Fruit fly (Drosophila melanogaster): ENCODE results near the gene CG5280.

CG5280 gene

DNA sequence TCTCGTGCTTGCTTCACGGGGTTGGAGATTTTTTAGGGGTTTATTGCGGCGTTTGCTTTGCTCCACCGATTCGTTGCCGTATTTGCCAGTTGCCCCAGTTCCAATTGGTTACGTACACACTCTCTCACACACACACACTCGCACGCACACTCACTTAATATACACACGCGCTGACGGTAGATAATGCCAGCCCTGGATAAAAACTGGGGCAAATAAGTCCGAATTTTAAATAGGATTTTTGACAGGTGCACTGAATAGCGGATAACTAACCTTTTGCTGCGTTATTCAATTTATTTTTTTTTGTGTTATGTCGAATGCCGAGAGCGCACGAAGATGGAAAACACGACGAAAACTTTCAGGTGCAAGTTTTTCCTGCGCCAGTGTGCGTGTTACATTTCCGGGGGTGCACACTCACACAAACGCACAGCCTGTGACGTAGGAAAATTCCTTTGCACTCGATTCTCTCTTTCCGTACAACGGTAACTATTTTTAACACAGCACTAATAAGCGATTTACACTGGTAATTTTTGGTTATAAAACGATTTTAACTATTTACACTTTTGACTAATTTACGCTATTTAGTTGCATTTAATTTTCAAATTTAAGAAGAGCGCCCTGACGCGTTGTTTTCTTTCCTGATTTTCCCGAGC, 37.4 kb downstream of the CG5280 start (continued):
- no peak for TF ChIP-seq phol (tag; optimal IDR thresholded peaks at IDR 0.05)
- TF ChIP-seq run (tag; optimal IDR thresholded peaks at IDR 0.05): no peak
- TF ChIP-seq ro (GFP tag; IDR thresholded peaks at IDR 0.05): no peak
- no peak for TF ChIP-seq grau (tag; optimal IDR thresholded peaks at IDR 0.05)

DNA sequence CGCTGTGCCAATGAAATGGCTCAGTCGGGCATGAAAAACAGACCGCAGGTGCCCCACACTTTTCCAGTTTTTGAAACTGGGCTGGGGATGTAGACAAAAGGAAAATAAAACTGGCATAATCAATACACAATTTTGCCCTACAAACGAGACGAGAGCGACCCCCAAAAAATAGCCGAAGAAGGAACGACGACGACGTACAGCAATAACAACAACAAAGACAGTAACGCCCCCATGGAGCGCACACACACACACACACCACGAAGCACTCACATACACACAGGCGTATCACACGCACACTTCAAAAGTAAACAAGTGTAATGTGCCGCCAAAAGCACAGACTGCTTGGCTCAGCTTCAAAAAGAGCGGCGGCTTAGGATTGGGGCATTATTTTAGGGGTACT, 38.5 kb downstream of the CG5280 start:
- 0 out of 2 replicates have a peak, but pooled peaks have one; percentile 14 for TF ChIP-seq Scr (GFP tag; IDR thresholded peaks at IDR 0.05; ENCODE audit: partially characterized antibody)
- TF ChIP-seq CG32767 (GFP tag; IDR thresholded peaks at IDR 0.05): peak; percentile 52
- TF ChIP-seq NfI (GFP tag; optimal IDR thresholded peaks at IDR 0.05): no peak
- peak; percentile 57 for TF ChIP-seq CG4360 (GFP tag; IDR thresholded peaks at IDR 0.05)
- peak; percentile 62 for TF ChIP-seq abd-A (tag; optimal IDR thresholded peaks at IDR 0.05)
- peak; percentile 49 for TF ChIP-seq sug (tag; optimal IDR thresholded peaks at IDR 0.05)
- TF ChIP-seq onecut (GFP tag; IDR thresholded peaks at IDR 0.05): peak; percentile 65; the same call in 1 of the 2 replicates
- TF ChIP-seq Deaf1 (tag; optimal IDR thresholded peaks at IDR 0.05): peak; percentile 91
- peak; percentile 4 for TF ChIP-seq Nf-YC (tag; optimal IDR thresholded peaks at IDR 0.05)
- peak; percentile 69 for TF ChIP-seq Med (GFP tag)
- peak; percentile 71 for TF ChIP-seq cg (GFP tag; optimal IDR thresholded peaks at IDR 0.05)
- 0 out of 4 replicates have a peak, but pooled peaks have one; percentile 45 for TF ChIP-seq chinmo (GFP tag; IDR thresholded peaks at IDR 0.05; ENCODE audit: partially characterized antibody)
- no peak for TF ChIP-seq CG13894 (tag; optimal IDR thresholded peaks at IDR 0.05)
- TF ChIP-seq CG15073 (GFP tag; optimal IDR thresholded peaks at IDR 0.05): no peak
- TF ChIP-seq Hey (tag; optimal IDR thresholded peaks at IDR 0.05): peak; percentile 24

DNA sequence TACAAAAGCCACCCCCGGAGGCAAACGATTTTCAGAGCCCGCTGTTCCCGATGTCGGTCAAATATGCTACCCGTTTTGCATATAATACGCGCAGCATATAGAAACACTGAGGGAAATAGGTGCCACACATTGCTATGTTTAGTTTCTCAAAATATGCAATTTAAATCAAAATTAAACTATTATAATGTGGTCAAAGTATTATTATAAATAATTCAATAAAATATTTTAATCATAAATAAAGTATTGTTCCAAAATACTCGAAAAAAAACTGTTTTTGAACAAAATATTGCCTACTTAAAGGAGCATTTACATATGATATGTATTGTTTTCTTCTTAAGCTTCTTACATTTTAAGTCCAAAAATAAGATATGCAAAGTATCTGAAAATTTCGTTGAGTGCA, 39.1 kb downstream of the CG5280 start:
- peak; percentile 57 for TF ChIP-seq CG3281 (GFP tag; optimal IDR thresholded peaks at IDR 0.05)
- TF ChIP-seq fu2 (GFP tag; optimal IDR thresholded peaks at IDR 0.05): no peak
- peak; percentile 78 for TF ChIP-seq dmrt99B (tag; optimal IDR thresholded peaks at IDR 0.05)
- no peak for TF ChIP-seq Mes4 (GFP tag; optimal IDR thresholded peaks at IDR 0.05)
- no peak for TF ChIP-seq dimm (GFP tag; IDR thresholded peaks at IDR 0.05)
- TF ChIP-seq bbx (GFP tag; IDR thresholded peaks at IDR 0.05; ENCODE audit: partially characterized antibody): no peak
- TF ChIP-seq gfzf (GFP tag; optimal IDR thresholded peaks at IDR 0.05): no peak
- TF ChIP-seq CG7372 (GFP tag; IDR thresholded peaks at IDR 0.05): no peak
- no peak for TF ChIP-seq Lim3 (GFP tag; IDR thresholded peaks at IDR 0.05)
- no peak for TF ChIP-seq CG1832 (GFP tag; optimal IDR thresholded peaks at IDR 0.05)
- no peak for TF ChIP-seq p53 (GFP tag; optimal IDR thresholded peaks at IDR 0.05)
- TF ChIP-seq otp (GFP tag; IDR thresholded peaks at IDR 0.05): no peak
- TF ChIP-seq lilli (GFP tag; optimal IDR thresholded peaks at IDR 0.05): no peak
- no peak for TF ChIP-seq CG4707 (GFP tag; optimal IDR thresholded peaks at IDR 0.05)
- no peak for TF ChIP-seq CG1603 (tag; optimal IDR thresholded peaks at IDR 0.05)
- no peak for TF ChIP-seq B-H2 (GFP tag; optimal IDR thresholded peaks at IDR 0.05)
- TF ChIP-seq luna (GFP tag; optimal IDR thresholded peaks at IDR 0.05): no peak
- TF ChIP-seq Fer3 (tag; optimal IDR thresholded peaks at IDR 0.05): peak; percentile 55
- TF ChIP-seq CG7928 (GFP tag; optimal IDR thresholded peaks at IDR 0.05): no peak
- TF ChIP-seq CG1602 (GFP tag; optimal IDR thresholded peaks at IDR 0.05): no peak
- no peak for TF ChIP-seq CG16863 (GFP tag; optimal IDR thresholded peaks at IDR 0.05)
- peak; percentile 12; the same call in 1 of the 2 replicates for TF ChIP-seq Atf6 (GFP tag; IDR thresholded peaks at IDR 0.05)
- no peak for TF ChIP-seq grn (GFP tag; optimal IDR thresholded peaks at IDR 0.05)
- TF ChIP-seq Adf1 (GFP tag; IDR thresholded peaks at IDR 0.05): no peak
- TF ChIP-seq CG1647 (GFP tag; optimal IDR thresholded peaks at IDR 0.05): no peak
- TF ChIP-seq da (GFP tag; optimal IDR thresholded peaks at IDR 0.05): no peak
- no peak for TF ChIP-seq crc (GFP tag; optimal IDR thresholded peaks at IDR 0.05)
- TF ChIP-seq CG11696 (GFP tag; IDR thresholded peaks at IDR 0.05): no peak
- TF ChIP-seq grau (tag; optimal IDR thresholded peaks at IDR 0.05): peak; percentile 70
- peak; percentile 47; the same call in 1 of the 2 replicates for TF ChIP-seq sisA (GFP tag; IDR thresholded peaks at IDR 0.05)
